Worm (Caenorhabditis elegans): ENCODE results near the gene pifk-1.

DNA sequence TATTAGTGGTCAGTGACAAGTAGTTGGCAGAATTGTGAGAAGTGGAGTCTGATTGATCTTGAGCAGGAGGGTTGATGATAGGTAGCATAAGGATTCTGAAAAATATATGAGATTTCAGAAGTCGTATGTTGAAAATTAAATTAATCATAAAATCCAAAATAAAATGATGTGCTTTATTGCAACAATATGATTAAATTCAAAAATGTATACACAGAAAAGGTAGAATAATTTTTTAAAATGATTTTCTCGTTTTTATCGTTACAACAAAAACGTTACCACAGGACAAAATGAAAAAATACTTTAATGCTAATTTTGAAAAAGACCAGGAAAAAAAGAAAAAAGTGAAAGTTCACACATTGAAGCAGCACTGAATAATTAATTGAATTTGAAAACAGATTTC lies 21.8 kb downstream of the pifk-1 start, which contains the start of gene ZC13.10:
- TF ChIP-seq W03F9.2 (tag; optimal IDR thresholded peaks at IDR 0.05) (no peak), dao-5 (tag; optimal IDR thresholded peaks at IDR 0.05) (no peak), him-1 (tag; optimal IDR thresholded peaks at IDR 0.05) (no peak)

All from whole organism, L4/young adult.